Worm (Caenorhabditis elegans): ENCODE data around the gene Y57G7A.3.
A peak's percentile ranks its signal among the peaks of the same experiment; 100 is the strongest.

Y57G7A.3 gene

ce11 chrII:1295776-1296175, 10.2 kb downstream of the Y57G7A.3 start, which contains the start of gene Y57G7A.2:
Y57G7A.2 (plus strand) TSS chrII:1296076.
- TF ChIP-seq unc-62 (GFP tag; optimal IDR thresholded peaks at IDR 0.05 in 1 of 2): no peak
- TF ChIP-seq unc-62 (tag; optimal IDR thresholded peaks at IDR 0.05): no peak
- peak; percentile 41 for TF ChIP-seq aha-1 (tag)

ce11 chrII:1297044-1297696, 11.6 kb downstream of the Y57G7A.3 start:
- peak in 1 of 2 experiments; percentile 91 for TF ChIP-seq unc-62 (GFP tag; optimal IDR thresholded peaks at IDR 0.05 in 1 of 2)
- no peak for TF ChIP-seq unc-62 (tag; optimal IDR thresholded peaks at IDR 0.05)
- TF ChIP-seq lir-3 (tag; optimal IDR thresholded peaks at IDR 0.05): no peak

ce11 chrII:1297697-1298093, 12.1 kb downstream of the Y57G7A.3 start:
- TF ChIP-seq daf-16 (GFP tag; optimal IDR thresholded peaks at IDR 0.05): no peak
- peak; percentile 89 for TF ChIP-seq daf-16 (tag; optimal IDR thresholded peaks at IDR 0.05)
- TF ChIP-seq dmd-6 (GFP tag; IDR thresholded peaks at IDR 0.05): peak; percentile 43; the same call in 1 of the 2 replicates
- no peak for TF ChIP-seq R02D3.7 (tag; optimal IDR thresholded peaks at IDR 0.05)
- peak; percentile 10 for TF ChIP-seq pqm-1 (tag; optimal IDR thresholded peaks at IDR 0.05)

- no peak for TF ChIP-seq jun-1 (tag; optimal IDR thresholded peaks at IDR 0.05)
- no peak for TF ChIP-seq pha-4 (GFP tag; IDR thresholded peaks at IDR 0.05)
- TF ChIP-seq pha-4 (tag; optimal IDR thresholded peaks at IDR 0.05): no peak
- TF ChIP-seq nhr-11 (tag; optimal IDR thresholded peaks at IDR 0.05): no peak
- no peak for TF ChIP-seq zfp-2 (tag; optimal IDR thresholded peaks at IDR 0.05)
Measured at ce11 chrII:1298169-1298568, 12.6 kb downstream of the Y57G7A.3 start, which contains the start of gene Y57G7A.1. Y57G7A.1 (plus strand) TSS chrII:1298469.

- TF ChIP-seq nhr-48 (tag; optimal IDR thresholded peaks at IDR 0.05) (no peak), daf-12 (tag; optimal IDR thresholded peaks at IDR 0.05) (no peak), ces-1 (GFP tag; optimal IDR thresholded peaks at IDR 0.05) (no peak), F44E2.7 (GFP tag; IDR thresholded peaks at IDR 0.05) (no peak), ceh-32 (tag; optimal IDR thresholded peaks at IDR 0.05; ENCODE audit: poor library complexity) (no peak), tag-97 (GFP tag; IDR thresholded peaks at IDR 0.05) (no peak), zfp-2 (tag; optimal IDR thresholded peaks at IDR 0.05) (no peak), hif-1 (tag; optimal IDR thresholded peaks at IDR 0.05) (no peak), skn-1 (tag; optimal IDR thresholded peaks at IDR 0.05) (no peak), arid-1 (GFP tag; conservative IDR thresholded peaks at IDR 0.05) (no peak), nhr-102 (tag; optimal IDR thresholded peaks at IDR 0.05) (no peak), lin-1 (GFP tag; IDR thresholded peaks at IDR 0.05) (no peak), ZK337.2 (GFP tag; IDR thresholded peaks at IDR 0.05) (no peak), F26F4.8 (GFP tag; conservative IDR thresholded peaks at IDR 0.05) (no peak), dmd-6 (GFP tag; IDR thresholded peaks at IDR 0.05) (no peak), nhr-41 (GFP tag; IDR thresholded peaks at IDR 0.05) (no peak), F49E8.2 (tag; optimal IDR thresholded peaks at IDR 0.05; ENCODE audit: borderline replicate concordance) (no peak)
Measured at ce11 chrII:1301554-1301953, 16.0 kb downstream of the Y57G7A.3 start, which contains the start of gene glb-31. glb-31 (minus strand) TSS chrII:1301654.

- peak in 1 of 2 experiments; percentile 25 for TF ChIP-seq unc-62 (GFP tag; optimal IDR thresholded peaks at IDR 0.05 in 1 of 2)
- TF ChIP-seq unc-62 (tag; optimal IDR thresholded peaks at IDR 0.05): no peak
- TF ChIP-seq ceh-28 (tag; optimal IDR thresholded peaks at IDR 0.05): peak; percentile 9
- TF ChIP-seq nhr-48 (tag; optimal IDR thresholded peaks at IDR 0.05): no peak
Measured at ce11 chrII:1306036-1306435, 20.5 kb downstream of the Y57G7A.3 start, which contains the start of gene emc-2. emc-2 (minus strand) TSS chrII:1306136.

Measured in whole organism, L4 larva.